Fruit fly (Drosophila melanogaster): ENCODE data around the gene CG3638.

CG3638 gene

dm6 chrX:1275018-1275820, 38.7 kb upstream of the CG3638 start, which contains the start of gene Atf3 (continued):
- TF ChIP-seq dmrt11E (tag; optimal IDR thresholded peaks at IDR 0.05): peak; percentile 86
- peak; percentile 98 for TF ChIP-seq CG18262 (tag; optimal IDR thresholded peaks at IDR 0.05)
- peak; percentile 13 for TF ChIP-seq CG15479 (GFP tag; optimal IDR thresholded peaks at IDR 0.05)
- peak; percentile 99 for TF ChIP-seq CG16815 (GFP tag; optimal IDR thresholded peaks at IDR 0.05)
- TF ChIP-seq CG9932 (GFP tag; IDR thresholded peaks at IDR 0.05): peak; percentile 99
- TF ChIP-seq sens (GFP tag): peak; percentile 100
- peak; percentile 100 for TF ChIP-seq CG9817 (tag; optimal IDR thresholded peaks at IDR 0.05)
- peak; percentile 99 for TF ChIP-seq nau (GFP tag; optimal IDR thresholded peaks at IDR 0.05)
- TF ChIP-seq Six4 (GFP tag; optimal IDR thresholded peaks at IDR 0.05): peak; percentile 98
- peak in 1 of 2 experiments; percentile 31 for TF ChIP-seq tll (GFP tag; optimal IDR thresholded peaks at IDR 0.05)
- TF ChIP-seq CG13287 (GFP tag; IDR thresholded peaks at IDR 0.05; ENCODE audit: partially characterized antibody): peak; percentile 48; the same call in 1 of the 2 replicates
- peak; percentile 100 for TF ChIP-seq Med (GFP tag)
- TF ChIP-seq CG17802 (tag; optimal IDR thresholded peaks at IDR 0.05): peak; percentile 90
- peak; percentile 100 for TF ChIP-seq CG2678 (tag; optimal IDR thresholded peaks at IDR 0.05)
- TF ChIP-seq H2.0 (GFP tag; IDR thresholded peaks at IDR 0.05): peak; percentile 97
- TF ChIP-seq usp (GFP tag; optimal IDR thresholded peaks at IDR 0.05): no peak
- peak; percentile 47 for TF ChIP-seq Dref (GFP tag; IDR thresholded peaks at IDR 0.05)
- TF ChIP-seq CG7928 (GFP tag; optimal IDR thresholded peaks at IDR 0.05): peak; percentile 87
- TF ChIP-seq hb (GFP tag; IDR thresholded peaks at IDR 0.05; ENCODE audit: partially characterized antibody): no peak
- TF ChIP-seq Awh (GFP tag; IDR thresholded peaks at IDR 0.05): peak; percentile 97
- TF ChIP-seq slbo (GFP tag; IDR thresholded peaks at IDR 0.05): peak; percentile 99
- TF ChIP-seq ERR (GFP tag; optimal IDR thresholded peaks at IDR 0.05): peak; percentile 98
- TF ChIP-seq eyg (GFP tag; optimal IDR thresholded peaks at IDR 0.05): peak; percentile 99
- peak; percentile 99 for TF ChIP-seq Atf6 (GFP tag; IDR thresholded peaks at IDR 0.05)
- TF ChIP-seq E2f1 (GFP tag; IDR thresholded peaks at IDR 0.05): peak; percentile 98
- no peak for TF ChIP-seq nerfin-2 (GFP tag; IDR thresholded peaks at IDR 0.05; ENCODE audit: partially characterized antibody)
- peak; percentile 99 for TF ChIP-seq CG15011 (GFP tag; optimal IDR thresholded peaks at IDR 0.05)
- peak; percentile 75 for TF ChIP-seq bigmax (GFP tag; optimal IDR thresholded peaks at IDR 0.05)
- TF ChIP-seq CG18619 (GFP tag; optimal IDR thresholded peaks at IDR 0.05): peak; percentile 100
- peak; percentile 100 for TF ChIP-seq CoRest (tag; optimal IDR thresholded peaks at IDR 0.05)
- peak; percentile 98 for TF ChIP-seq Taf1 (GFP tag; IDR thresholded peaks at IDR 0.05)
- TF ChIP-seq CG31441 (GFP tag; IDR thresholded peaks at IDR 0.05): peak; percentile 99
- TF ChIP-seq Hey (tag; optimal IDR thresholded peaks at IDR 0.05): peak; percentile 98
- TF ChIP-seq Kr (GFP tag; optimal IDR thresholded peaks at IDR 0.05): no peak
- TF ChIP-seq CG6254 (GFP tag; optimal IDR thresholded peaks at IDR 0.05): peak; percentile 94
- peak; percentile 91 for TF ChIP-seq dimm (GFP tag; IDR thresholded peaks at IDR 0.05)
- peak; percentile 99 for TF ChIP-seq Sox100B (GFP tag; optimal IDR thresholded peaks at IDR 0.05)
- peak; percentile 99 for TF ChIP-seq CG9727 (GFP tag; optimal IDR thresholded peaks at IDR 0.05)
- TF ChIP-seq bsh (GFP tag; optimal IDR thresholded peaks at IDR 0.05): peak; percentile 76 to 98
- TF ChIP-seq Spps (tag; optimal IDR thresholded peaks at IDR 0.05): peak; percentile 89
- peak; percentile 97 for TF ChIP-seq trh (GFP tag; optimal IDR thresholded peaks at IDR 0.05)
- peak; percentile 100 for TF ChIP-seq CG18599 (GFP tag; optimal IDR thresholded peaks at IDR 0.05)
- peak; percentile 99 for TF ChIP-seq Hand (GFP tag; optimal IDR thresholded peaks at IDR 0.05)
- peak; percentile 99 for TF ChIP-seq PHDP (tag; optimal IDR thresholded peaks at IDR 0.05)
- TF ChIP-seq toy (GFP tag; IDR thresholded peaks at IDR 0.05): peak; percentile 95
- peak; percentile 93 for TF ChIP-seq CG8359 (GFP tag; optimal IDR thresholded peaks at IDR 0.05; ENCODE audit: borderline replicate concordance)
- peak; percentile 94 for TF ChIP-seq onecut (GFP tag; IDR thresholded peaks at IDR 0.05)
- peak; percentile 64 for TF ChIP-seq Elba2 (GFP tag; optimal IDR thresholded peaks at IDR 0.05)

Measured in whole organism, embryonic.